Fruit fly (Drosophila melanogaster) whole organism, embryonic: ENCODE measurements around the gene CG46308.

Source experiments
- BtbVII ChIP-seq: fragments of 200-800 bp; sonication (Bioruptor generic); optimal IDR thresholded peaks from 3 replicates; lab custom pipeline; 2017; ENCODE audit warnings: missing biosample characterization, mild to moderate bottlenecking, missing genetic modification characterization
- CG10209 ChIP-seq: fragments of 200-800 bp; sonication (Bioruptor generic); optimal IDR thresholded peaks from 3 replicates; lab custom pipeline; 2017; ENCODE audit warnings: missing biosample characterization, mild to moderate bottlenecking, missing genetic modification characterization, missing genetic modification reagents
- CG10431 ChIP-seq: fragments of 200-800 bp; sonication (Bioruptor generic); optimal IDR thresholded peaks from 3 replicates; lab custom pipeline; 2018; ENCODE audit warnings: missing biosample characterization, mild to moderate bottlenecking, missing genetic modification characterization
- CG10543 ChIP-seq: fragments of 200-800 bp; sonication (Bioruptor generic); optimal IDR thresholded peaks from 3 replicates; lab custom pipeline; 2017; ENCODE audit warnings: missing biosample characterization, mild to moderate bottlenecking, missing genetic modification characterization, moderate library complexity
- CG1233 ChIP-seq: fragments of 200-800 bp; sonication (Bioruptor generic); optimal IDR thresholded peaks from 4 replicates; lab custom pipeline; 2018; ENCODE audit warnings: missing biosample characterization, mild to moderate bottlenecking, missing genetic modification characterization
- CG17612 ChIP-seq: fragments of 200-800 bp; sonication (Bioruptor generic); IDR thresholded peaks from 2 replicates; pipeline ENCODE4 v1.3.6; 2022; ENCODE audit warnings: missing biosample characterization, missing genetic modification characterization
- CG17912 ChIP-seq: fragments of 200-800 bp; sonication (Bioruptor generic); optimal IDR thresholded peaks from 2 replicates; lab custom pipeline; 2018; ENCODE audit warnings: missing biosample characterization, mild to moderate bottlenecking, missing genetic modification characterization
- CG3281 ChIP-seq: fragments of 200-800 bp; sonication (Bioruptor generic); optimal IDR thresholded peaks from 3 replicates; lab custom pipeline; 2017; ENCODE audit warnings: missing biosample characterization, mild to moderate bottlenecking, missing genetic modification characterization
- CG4820 ChIP-seq: fragments of 200-800 bp; sonication (Bioruptor generic); optimal IDR thresholded peaks from 3 replicates; lab custom pipeline; 2016; ENCODE audit warnings: missing biosample characterization, missing genetic modification characterization
- CG7745 ChIP-seq: fragments of 200-800 bp; sonication (Bioruptor generic); optimal IDR thresholded peaks from 2 replicates; lab custom pipeline; 2018; ENCODE audit warnings: missing biosample characterization, mild to moderate bottlenecking, missing genetic modification characterization, moderate library complexity
- CG7839 ChIP-seq: fragments of 200-800 bp; sonication (Bioruptor generic); optimal IDR thresholded peaks from 3 replicates; lab custom pipeline; 2018; ENCODE audit warnings: missing biosample characterization, mild to moderate bottlenecking, missing genetic modification characterization, moderate library complexity
- CG7928 ChIP-seq: fragments of 200-800 bp; sonication (Bioruptor generic); optimal IDR thresholded peaks from 2 replicates; lab custom pipeline; 2017; ENCODE audit warnings: missing biosample characterization, mild to moderate bottlenecking, missing genetic modification characterization
- CTCF ChIP-seq: fragments of 200-800 bp; sonication (Bioruptor generic); optimal IDR thresholded peaks from 2 replicates; lab custom pipeline; 2017; ENCODE audit warnings: missing biosample characterization, mild to moderate bottlenecking, missing genetic modification characterization, moderate library complexity
- Doc3 ChIP-seq: fragments of 200-800 bp; sonication (Bioruptor generic); IDR thresholded peaks from 3 replicates; pipeline ENCODE4 v1.3.6; 2022; ENCODE audit warnings: missing biosample characterization, missing genetic modification characterization; ENCODE audit not compliant: partially characterized antibody
- Eip74EF ChIP-seq, 2 experiments: fragments of 200-800 bp in 1 of 2; fragments of >200 bp in 1 of 2; sonication (Bioruptor generic) in 1 of 2; optimal IDR thresholded peaks; 2 replicates each; lab custom pipeline; 2017 to 2019; ENCODE audit warnings: missing biosample characterization in 2 of 2, missing genetic modification characterization in 2 of 2, mild to moderate bottlenecking in 1 of 2, moderate library complexity in 1 of 2
- HLH3B ChIP-seq: fragments of 200-800 bp; sonication (Bioruptor generic); IDR thresholded peaks from 2 replicates; pipeline ENCODE4 v1.3.6; 2022; ENCODE audit warnings: missing biosample characterization, missing genetic modification characterization
- HLHmδ ChIP-seq: fragments of 200-800 bp; sonication (Bioruptor generic); optimal IDR thresholded peaks from 2 replicates; lab custom pipeline; 2018; ENCODE audit warnings: missing biosample characterization, mild to moderate bottlenecking, missing genetic modification characterization, moderate library complexity
- Hr3 ChIP-seq: fragments of 200-800 bp; sonication (Bioruptor generic); optimal IDR thresholded peaks from 3 replicates; lab custom pipeline; 2016; ENCODE audit warnings: missing biosample characterization, missing genetic modification characterization
- Lhr ChIP-seq: fragments of 200-800 bp; sonication (Bioruptor generic); optimal IDR thresholded peaks from 3 replicates; lab custom pipeline; 2017; ENCODE audit warnings: mild to moderate bottlenecking, missing biosample characterization, missing genetic modification reagents, missing genetic modification characterization
- Ptx1 ChIP-seq: fragments of 200-800 bp; sonication (Bioruptor generic); IDR thresholded peaks from 2 replicates; pipeline ENCODE4 v1.3.6; 2022; ENCODE audit warnings: missing biosample characterization, missing genetic modification characterization
- Ssrp ChIP-seq: fragments of 200-800 bp; sonication (Bioruptor generic); optimal IDR thresholded peaks from 2 replicates; lab custom pipeline; 2018; ENCODE audit warnings: missing biosample characterization, mild to moderate bottlenecking, missing genetic modification characterization, moderate library complexity
- YL-1 ChIP-seq: fragments of 200-800 bp; sonication (Bioruptor generic); optimal IDR thresholded peaks from 3 replicates; lab custom pipeline; 2017; ENCODE audit warnings: missing biosample characterization, mild to moderate bottlenecking, missing genetic modification characterization
- ap ChIP-seq: fragments of 200-800 bp; sonication (Bioruptor generic); IDR thresholded peaks from 2 replicates; pipeline ENCODE4 v1.3.6; 2022; ENCODE audit warnings: missing biosample characterization, missing genetic modification characterization
- ara ChIP-seq: fragments of 200-800 bp; sonication (Bioruptor generic); IDR thresholded peaks from 2 replicates; pipeline ENCODE4 v1.3.6; 2022; ENCODE audit warnings: missing biosample characterization, missing genetic modification characterization
- ase ChIP-seq: fragments of 200-800 bp; sonication (Bioruptor generic); IDR thresholded peaks from 3 replicates; pipeline ENCODE4 v1.3.6; 2022; ENCODE audit warnings: missing biosample characterization, missing genetic modification characterization
- bcd ChIP-seq: fragments of 200-800 bp; sonication (Bioruptor generic); optimal IDR thresholded peaks from 2 replicates; lab custom pipeline; 2017; ENCODE audit warnings: missing biosample characterization, mild to moderate bottlenecking, missing genetic modification characterization
- bsh ChIP-seq, 2 experiments: fragments of 200-800 bp; sonication (Bioruptor generic); optimal IDR thresholded peaks; 2 replicates each; lab custom pipeline; 2017 to 2018; ENCODE audit warnings: mild to moderate bottlenecking in 2 of 2, missing biosample characterization in 2 of 2, missing genetic modification characterization in 2 of 2, moderate library complexity in 1 of 2
- ci ChIP-seq: fragments of 200-800 bp; sonication (Bioruptor generic); IDR thresholded peaks from 3 replicates; pipeline ENCODE4 v1.3.6; 2022; ENCODE audit warnings: missing biosample characterization, missing genetic modification characterization
- crol ChIP-seq: fragments of 200-800 bp; sonication (Bioruptor generic); IDR thresholded peaks from 2 replicates; pipeline ENCODE4 v1.3.6; 2022; ENCODE audit warnings: missing biosample characterization, missing genetic modification characterization
- dmrt99B ChIP-seq: fragments of 200-800 bp; sonication (Bioruptor generic); optimal IDR thresholded peaks from 2 replicates; lab custom pipeline; 2018; ENCODE audit warnings: missing biosample characterization, mild to moderate bottlenecking, missing genetic modification characterization, moderate library complexity
- dysf ChIP-seq: fragments of 200-800 bp; sonication (Bioruptor generic); IDR thresholded peaks from 3 replicates; pipeline ENCODE4 v1.3.6; 2022; ENCODE audit warnings: missing biosample characterization, missing genetic modification characterization
- esg ChIP-seq: fragments of 200-800 bp; sonication (Bioruptor generic); conservative IDR thresholded peaks from 2 replicates; pipeline ENCODE4 v1.3.6; 2022; ENCODE audit warnings: missing biosample characterization, missing genetic modification characterization
- ewg ChIP-seq: fragments of 200-800 bp; sonication (Bioruptor generic); optimal IDR thresholded peaks from 3 replicates; lab custom pipeline; 2017; ENCODE audit warnings: mild to moderate bottlenecking, missing biosample characterization, missing genetic modification reagents, missing genetic modification characterization
- gfzf ChIP-seq: fragments of 200-800 bp; sonication (Bioruptor generic); optimal IDR thresholded peaks from 2 replicates; lab custom pipeline; 2016; ENCODE audit warnings: missing biosample characterization, mild to moderate bottlenecking, missing genetic modification characterization, moderate library complexity
- grn ChIP-seq: fragments of 200-800 bp; sonication (Bioruptor generic); optimal IDR thresholded peaks from 3 replicates; lab custom pipeline; 2017; ENCODE audit warnings: missing biosample characterization, missing genetic modification characterization
- mam ChIP-seq: fragments of 200-800 bp; sonication (Bioruptor generic); optimal IDR thresholded peaks from 3 replicates; lab custom pipeline; 2016; ENCODE audit warnings: missing biosample characterization, missing genetic modification characterization
- peb ChIP-seq: fragments of 200-800 bp; sonication (Bioruptor generic); IDR thresholded peaks from 2 replicates; pipeline ENCODE4 v1.3.6; 2022; ENCODE audit warnings: missing biosample characterization, missing genetic modification characterization
- pita ChIP-seq: fragments of 200-800 bp; sonication (Bioruptor generic); optimal IDR thresholded peaks from 2 replicates; lab custom pipeline; 2017; ENCODE audit warnings: missing biosample characterization, mild to moderate bottlenecking, missing genetic modification characterization
- run ChIP-seq: fragments of 200-800 bp; sonication (Bioruptor generic); optimal IDR thresholded peaks from 3 replicates; lab custom pipeline; 2018; ENCODE audit warnings: missing biosample characterization, mild to moderate bottlenecking, missing genetic modification characterization
- seq ChIP-seq: fragments of 200-800 bp; sonication (Bioruptor generic); IDR thresholded peaks from 2 replicates; pipeline ENCODE4 v1.3.6; 2022; ENCODE audit warnings: missing biosample characterization, missing genetic modification characterization
- slbo ChIP-seq: fragments of 200-800 bp; sonication (Bioruptor generic); IDR thresholded peaks from 2 replicates; pipeline ENCODE4 v1.3.6; 2022; ENCODE audit warnings: missing biosample characterization, missing genetic modification characterization
- tin ChIP-seq: fragments of 200-800 bp; sonication (Bioruptor generic); optimal IDR thresholded peaks from 3 replicates; lab custom pipeline; 2016; ENCODE audit warnings: missing biosample characterization, missing genetic modification characterization
- tna ChIP-seq: fragments of 200-800 bp; sonication (Bioruptor generic); IDR thresholded peaks from 2 replicates; pipeline ENCODE4 v1.3.6; 2022; ENCODE audit warnings: missing biosample characterization, missing genetic modification characterization; ENCODE audit not compliant: partially characterized antibody
- toy ChIP-seq: fragments of 200-800 bp; sonication (Bioruptor generic); IDR thresholded peaks from 2 replicates; pipeline ENCODE4 v1.3.6; 2022; ENCODE audit warnings: missing biosample characterization, missing genetic modification characterization
- usp ChIP-seq: fragments of >200 bp; optimal IDR thresholded peaks from 2 replicates; lab custom pipeline; 2017; ENCODE audit warnings: missing biosample characterization, missing genetic modification characterization
- vfl ChIP-seq: fragments of 200-800 bp; sonication (Bioruptor generic); optimal IDR thresholded peaks from 2 replicates; lab custom pipeline; 2016; ENCODE audit warnings: missing biosample characterization, missing genetic modification characterization
- wdn ChIP-seq: fragments of 200-800 bp; sonication (Bioruptor generic); IDR thresholded peaks from 2 replicates; pipeline ENCODE4 v1.3.6; 2022; ENCODE audit warnings: missing biosample characterization, missing genetic modification characterization
- z ChIP-seq: fragments of 200-800 bp; sonication (Bioruptor generic); IDR thresholded peaks from 3 replicates; pipeline ENCODE4 v1.3.6; 2022; ENCODE audit warnings: missing biosample characterization, missing genetic modification characterization
- zf30C ChIP-seq: fragments of 200-800 bp; sonication (Bioruptor generic); optimal IDR thresholded peaks from 3 replicates; lab custom pipeline; 2018; ENCODE audit warnings: missing biosample characterization, mild to moderate bottlenecking, missing genetic modification characterization

The CG46308 gene

dm6 chr2L:13512182-13513032, 50.8 kb downstream of the CG46308 start (continued):
- TF ChIP-seq CG17912 (GFP tag; lab: Kevin White, UChicago) (no peak), ci (peak; percentile 24; the same call in 2 of the 3 replicates), CTCF (no peak), seq (peak; percentile 45; the same call in 1 of the 2 replicates), CG7745 (no peak), CG3281 (peak; percentile 47), Eip74EF (GFP tag; optimal IDR thresholded peaks at IDR 0.05; lab: Kevin White, UChicago) (no peak), dmrt99B (tag; lab: Kevin White, UChicago) (peak; percentile 49), CG17612 (no peak), z (GFP tag; lab: Robert Waterston, UW) (no peak), ewg (GFP tag; lab: Kevin White, UChicago) (no peak), bcd (peak; percentile 7), esg (GFP tag; lab: Robert Waterston, UW) (peak; percentile 23; the same call in 1 of the 2 replicates), vfl (GFP tag; lab: Kevin White, UChicago) (no peak), Ssrp (tag; lab: Kevin White, UChicago) (peak; percentile 3), CG10209 (GFP tag; lab: Kevin White, UChicago) (no peak), gfzf (GFP tag; lab: Kevin White, UChicago) (no peak), BtbVII (GFP tag; lab: Kevin White, UChicago) (no peak), Doc3 (GFP tag; lab: Robert Waterston, UW) (no peak), dysf (GFP tag; lab: Robert Waterston, UW) (peak; percentile 67), grn (GFP tag; lab: Kevin White, UChicago) (no peak), ara (GFP tag; lab: Robert Waterston, UW) (no peak), bsh (GFP tag; optimal IDR thresholded peaks at IDR 0.05; lab: Kevin White, UChicago) (no peak), Lhr (GFP tag; lab: Kevin White, UChicago) (no peak), Hr3 (GFP tag; lab: Kevin White, UChicago) (no peak), Ptx1 (GFP tag; lab: Robert Waterston, UW) (peak; percentile 61; the same call in 1 of the 2 replicates), tna (GFP tag; lab: Robert Waterston, UW) (no peak), crol (GFP tag; lab: Robert Waterston, UW) (peak; percentile 99), CG4820 (GFP tag; lab: Kevin White, UChicago) (no peak), CG7928 (GFP tag; lab: Kevin White, UChicago) (no peak), YL-1 (GFP tag; lab: Kevin White, UChicago) (no peak), usp (GFP tag; lab: Kevin White, UChicago) (no peak), pita (GFP tag; lab: Kevin White, UChicago) (no peak), HLH3B (GFP tag; lab: Robert Waterston, UW) (peak; percentile 55), ase (GFP tag; lab: Robert Waterston, UW) (peak; percentile 23; the same call in 1 of the 3 replicates), wdn (GFP tag; lab: Robert Waterston, UW) (no peak; the same call in 1 of the 2 replicates), ap (GFP tag; lab: Robert Waterston, UW) (peak; percentile 15; the same call in 1 of the 2 replicates), CG1233 (no peak), mam (GFP tag; lab: Kevin White, UChicago) (peak; percentile 27), CG7839 (tag; lab: Kevin White, UChicago) (peak; percentile 53), slbo (peak; percentile 71), HLHmδ (GFP tag; lab: Kevin White, UChicago) (peak; percentile 27), zf30C (GFP tag; lab: Kevin White, UChicago) (no peak), CG10543 (GFP tag; lab: Kevin White, UChicago) (no peak), toy (no peak), run (tag; lab: Kevin White, UChicago) (no peak), CG10431 (GFP tag; lab: Kevin White, UChicago) (no peak), tin (GFP tag; lab: Kevin White, UChicago) (no peak), peb (peak; percentile 19; the same call in 1 of the 2 replicates)
